Worm (Caenorhabditis elegans) whole organism, L2 larva: ENCODE measurements around the gene ZK662.2.

Experiments used
- ZK546.5 ChIP-seq: sonication (generic microtip); optimal IDR thresholded peaks from 2 replicates; lab custom pipeline; 2017; ENCODE audit warnings: missing biosample characterization, missing genetic modification characterization
- fos-1 ChIP-seq: fragments of 150-350 bp; optimal IDR thresholded peaks from 2 replicates; lab custom pipeline; 2014; ENCODE audit warnings: missing biosample characterization, missing genetic modification characterization
- lsy-2 ChIP-seq, 2 experiments: fragments of 150-350 bp in 1 of 2; sonication (generic microtip) in 1 of 2; optimal IDR thresholded peaks; 2 replicates each; lab custom pipeline; 2014 to 2017; ENCODE audit warnings: missing biosample characterization in 2 of 2, missing genetic modification characterization in 2 of 2
- ztf-11 ChIP-seq: sonication (generic microtip); optimal IDR thresholded peaks from 2 replicates; lab custom pipeline; 2017; ENCODE audit warnings: missing biosample characterization, missing genetic modification characterization

- TF ChIP-seq lsy-2 (tag; optimal IDR thresholded peaks at IDR 0.05; lab: Kevin White, UChicago) (no peak), ztf-11 (tag; lab: Kevin White, UChicago) (no peak), fos-1 (tag; lab: Kevin White, UChicago) (no peak), ZK546.5 (tag; lab: Kevin White, UChicago) (no peak)
These were observed 20.5 kb downstream of the ZK662.2 start for ce11 chrX:15716971-15717370.
